Fruit fly (Drosophila melanogaster) whole organism, prepupa: ENCODE data around the gene lark.

Experiments
- Blimp-1 ChIP-seq: fragments of 200-800 bp; sonication (Bioruptor generic); optimal IDR thresholded peaks from 3 replicates; lab custom pipeline; 2017; ENCODE audit warnings: missing biosample characterization, missing genetic modification characterization, mild to moderate bottlenecking, moderate library complexity, missing genetic modification reagents
- CG10631 ChIP-seq: fragments of 200-800 bp; sonication (Bioruptor generic); optimal IDR thresholded peaks from 2 replicates; lab custom pipeline; 2016; ENCODE audit warnings: missing biosample characterization, missing genetic modification characterization
- CG10669 ChIP-seq: fragments of 200-800 bp; sonication (Bioruptor generic); optimal IDR thresholded peaks from 3 replicates; lab custom pipeline; 2018; ENCODE audit warnings: missing biosample characterization, mild to moderate bottlenecking, missing genetic modification characterization, moderate library complexity
- CG11294 ChIP-seq: fragments of 200-800 bp; sonication (Bioruptor generic); IDR thresholded peaks from 2 replicates; pipeline ENCODE4 v1.3.6; 2022; ENCODE audit warnings: missing biosample characterization, missing genetic modification characterization
- CG11762 ChIP-seq: fragments of 200-800 bp; sonication (Bioruptor generic); optimal IDR thresholded peaks from 3 replicates; lab custom pipeline; 2016; ENCODE audit warnings: missing biosample characterization, missing genetic modification characterization; ENCODE audit not compliant: insufficient read depth
- CG11902 ChIP-seq: fragments of 200-800 bp; sonication (Bioruptor generic); optimal IDR thresholded peaks from 3 replicates; lab custom pipeline; 2016; ENCODE audit warnings: missing biosample characterization, missing genetic modification characterization
- CG1621 ChIP-seq: fragments of 200-800 bp; sonication (Bioruptor generic); optimal IDR thresholded peaks from 3 replicates; lab custom pipeline; 2018; ENCODE audit warnings: missing biosample characterization, mild to moderate bottlenecking, missing genetic modification characterization
- CG3032 ChIP-seq: fragments of 200-800 bp; optimal IDR thresholded peaks from 2 replicates; lab custom pipeline; 2019; ENCODE audit warnings: missing biosample characterization, mild to moderate bottlenecking, missing genetic modification characterization, moderate library complexity
- CG31627 ChIP-seq: fragments of 200-800 bp; sonication (Bioruptor generic); optimal IDR thresholded peaks from 3 replicates; lab custom pipeline; 2016; ENCODE audit warnings: missing biosample characterization, missing genetic modification characterization
- CG32006 ChIP-seq: fragments of 200-800 bp; sonication (Bioruptor generic); optimal IDR thresholded peaks from 3 replicates; lab custom pipeline; 2017; ENCODE audit warnings: missing biosample characterization, mild to moderate bottlenecking, missing genetic modification characterization
- CG3919 ChIP-seq: fragments of 200-800 bp; sonication (Bioruptor generic); optimal IDR thresholded peaks from 3 replicates; lab custom pipeline; 2016; ENCODE audit warnings: missing biosample characterization, missing genetic modification characterization
- CG4318 ChIP-seq: fragments of 200-800 bp; sonication (Bioruptor generic); optimal IDR thresholded peaks from 3 replicates; lab custom pipeline; 2017; ENCODE audit warnings: missing biosample characterization, mild to moderate bottlenecking, missing genetic modification characterization
- CG6163 ChIP-seq: fragments of 200-800 bp; sonication (Bioruptor generic); IDR thresholded peaks from 3 replicates; pipeline ENCODE4 v1.3.6; 2022; ENCODE audit warnings: missing biosample characterization, missing genetic modification characterization
- CG6276 ChIP-seq: fragments of 200-800 bp; sonication (Bioruptor generic); optimal IDR thresholded peaks from 2 replicates; lab custom pipeline; 2017; ENCODE audit warnings: missing biosample characterization, mild to moderate bottlenecking, missing genetic modification characterization
- CG6792 ChIP-seq: fragments of 200-800 bp; sonication (Bioruptor generic); optimal IDR thresholded peaks from 3 replicates; lab custom pipeline; 2016; ENCODE audit warnings: missing biosample characterization, missing genetic modification characterization
- CG6808 ChIP-seq: fragments of 200-800 bp; sonication (Bioruptor generic); optimal IDR thresholded peaks from 3 replicates; lab custom pipeline; 2017; ENCODE audit warnings: missing biosample characterization, missing genetic modification characterization, mild to moderate bottlenecking, moderate library complexity, missing genetic modification reagents
- CG8319 ChIP-seq: fragments of 200-800 bp; sonication (Bioruptor generic); optimal IDR thresholded peaks from 3 replicates; lab custom pipeline; 2016; ENCODE audit warnings: missing biosample characterization, missing genetic modification characterization
- CG9139 ChIP-seq: fragments of 200-800 bp; sonication (Bioruptor generic); optimal IDR thresholded peaks from 3 replicates; lab custom pipeline; 2017; ENCODE audit warnings: missing biosample characterization, mild to moderate bottlenecking, missing genetic modification characterization
- Eip75B ChIP-seq: fragments of 200-800 bp; sonication (Bioruptor generic); optimal IDR thresholded peaks from 3 replicates; lab custom pipeline; 2016; ENCODE audit warnings: missing biosample characterization, missing genetic modification characterization
- Eip93F ChIP-seq: fragments of 200-800 bp; sonication (Bioruptor generic); optimal IDR thresholded peaks from 2 replicates; lab custom pipeline; 2016; ENCODE audit warnings: missing biosample characterization, mild to moderate bottlenecking, missing genetic modification characterization
- Ets21C ChIP-seq: fragments of 200-800 bp; sonication (Bioruptor generic); optimal IDR thresholded peaks from 3 replicates; lab custom pipeline; 2016; ENCODE audit warnings: missing biosample characterization, missing genetic modification characterization
- Ets96B ChIP-seq: fragments of 200-800 bp; optimal IDR thresholded peaks from 2 replicates; lab custom pipeline; 2019; ENCODE audit warnings: missing biosample characterization, mild to moderate bottlenecking, missing genetic modification characterization, moderate library complexity
- Gug ChIP-seq: fragments of 200-800 bp; sonication (Bioruptor generic); IDR thresholded peaks from 2 replicates; pipeline ENCODE4 v1.3.6; 2022; ENCODE audit warnings: missing biosample characterization, missing genetic modification characterization
- Hr38 ChIP-seq: sonication (Bioruptor generic); optimal IDR thresholded peaks from 2 replicates; lab custom pipeline; 2016; ENCODE audit warnings: missing biosample characterization, missing genetic modification characterization
- Hr4 ChIP-seq: fragments of 200-800 bp; sonication (Bioruptor generic); optimal IDR thresholded peaks from 3 replicates; lab custom pipeline; 2016; ENCODE audit warnings: missing biosample characterization, missing genetic modification characterization
- Lpt ChIP-seq: fragments of 200-800 bp; sonication (Bioruptor generic); optimal IDR thresholded peaks from 3 replicates; lab custom pipeline; 2016; ENCODE audit warnings: missing biosample characterization, missing genetic modification characterization
- Smox ChIP-seq: fragments of 200-800 bp; sonication (Bioruptor generic); optimal IDR thresholded peaks from 3 replicates; lab custom pipeline; 2016; ENCODE audit warnings: missing biosample characterization, missing genetic modification characterization
- Sox102F ChIP-seq: fragments of 200-800 bp; sonication (Bioruptor generic); optimal IDR thresholded peaks from 2 replicates; lab custom pipeline; 2016; ENCODE audit warnings: missing biosample characterization, mild to moderate bottlenecking, missing genetic modification characterization
- Sox14 ChIP-seq: fragments of 200-800 bp; sonication (Bioruptor generic); optimal IDR thresholded peaks from 3 replicates; lab custom pipeline; 2016; ENCODE audit warnings: missing biosample characterization, missing genetic modification characterization
- Sox15 ChIP-seq: fragments of 200-800 bp; sonication (Bioruptor generic); optimal IDR thresholded peaks from 3 replicates; lab custom pipeline; 2016; ENCODE audit warnings: missing biosample characterization, missing genetic modification characterization
- acj6 ChIP-seq: fragments of 200-800 bp; sonication (Bioruptor generic); optimal IDR thresholded peaks from 3 replicates; lab custom pipeline; 2016; ENCODE audit warnings: missing biosample characterization, missing genetic modification characterization
- dac ChIP-seq: fragments of 200-800 bp; sonication (Bioruptor generic); optimal IDR thresholded peaks from 2 replicates; lab custom pipeline; 2017; ENCODE audit warnings: missing biosample characterization, mild to moderate bottlenecking, missing genetic modification characterization
- eg ChIP-seq: fragments of 200-800 bp; sonication (Bioruptor generic); IDR thresholded peaks from 3 replicates; pipeline ENCODE4 v1.3.6; 2022; ENCODE audit warnings: missing biosample characterization, missing genetic modification characterization
- esn ChIP-seq: fragments of 200-800 bp; sonication (Bioruptor generic); optimal IDR thresholded peaks from 2 replicates; lab custom pipeline; 2016; ENCODE audit warnings: missing biosample characterization, mild to moderate bottlenecking, missing genetic modification characterization, moderate library complexity
- fd85E ChIP-seq: fragments of 200-800 bp; sonication (Bioruptor generic); optimal IDR thresholded peaks from 3 replicates; lab custom pipeline; 2016; ENCODE audit warnings: missing biosample characterization, missing genetic modification characterization
- fkh ChIP-seq: fragments of 200-800 bp; sonication (Bioruptor generic); optimal IDR thresholded peaks from 3 replicates; lab custom pipeline; 2017; ENCODE audit warnings: missing biosample characterization, mild to moderate bottlenecking, missing genetic modification characterization, moderate library complexity
- lz ChIP-seq: fragments of 200-800 bp; sonication (Bioruptor generic); optimal IDR thresholded peaks from 3 replicates; lab custom pipeline; 2016; ENCODE audit warnings: missing biosample characterization, missing genetic modification characterization
- spab ChIP-seq: fragments of 200-800 bp; sonication (Bioruptor generic); optimal IDR thresholded peaks from 2 replicates; lab custom pipeline; 2017; ENCODE audit warnings: missing biosample characterization, mild to moderate bottlenecking, missing genetic modification characterization, missing genetic modification reagents
- ss ChIP-seq, 2 experiments: fragments of 200-800 bp; sonication (Bioruptor generic); optimal IDR thresholded peaks; 2 replicates in 1 of 2; 3 replicates in 1 of 2; lab custom pipeline; 2017 to 2018; ENCODE audit warnings: mild to moderate bottlenecking in 2 of 2, missing biosample characterization in 2 of 2, missing genetic modification characterization in 2 of 2, moderate library complexity in 1 of 2
- svp ChIP-seq: fragments of 200-800 bp; sonication (Bioruptor generic); peaks from one replicate; lab custom pipeline; 2016; ENCODE audit warnings: missing biosample characterization, missing genetic modification characterization
- topi ChIP-seq: fragments of 200-800 bp; sonication (Bioruptor generic); optimal IDR thresholded peaks from 3 replicates; lab custom pipeline; 2016; ENCODE audit warnings: missing biosample characterization, missing genetic modification characterization
- vri ChIP-seq: fragments of 200-800 bp; sonication (Bioruptor generic); optimal IDR thresholded peaks from 3 replicates; lab custom pipeline; 2016; ENCODE audit warnings: missing biosample characterization, mild to moderate bottlenecking, missing genetic modification characterization

The lark gene

dm6 chr3L:7371290-7371689, 32.2 kb downstream of the lark start:
- TF ChIP-seq CG1621 (peak; percentile 15), esn (GFP tag; lab: Kevin White, UChicago) (no peak), ss (GFP tag; optimal IDR thresholded peaks at IDR 0.05; lab: Kevin White, UChicago) (peak in 1 of 2 experiments; percentile 23)

- peak; percentile 6 for TF ChIP-seq svp (GFP tag; lab: Kevin White, UChicago)
- TF ChIP-seq CG11294 (GFP tag; lab: Robert Waterston, UW), result no peak
- TF ChIP-seq Smox (GFP tag; lab: Kevin White, UChicago), result no peak
- TF ChIP-seq vri (GFP tag; lab: Kevin White, UChicago), result peak; percentile 15
Measured at dm6 chr3L:7376151-7376550, 37.1 kb downstream of the lark start.

dm6 chr3L:7376830-7377229, 37.8 kb downstream of the lark start:
- TF ChIP-seq CG3032 (tag; lab: Kevin White, UChicago), result no peak
- TF ChIP-seq Sox102F, result no peak
- no peak for TF ChIP-seq eg (GFP tag; lab: Robert Waterston, UW)
- TF ChIP-seq Sox15, result no peak
- TF ChIP-seq acj6 (GFP tag; lab: Kevin White, UChicago), result no peak
- no peak for TF ChIP-seq Eip75B (GFP tag; lab: Kevin White, UChicago)
- TF ChIP-seq CG32006, result no peak
- no peak for TF ChIP-seq lz (GFP tag; lab: Kevin White, UChicago)
- no peak for TF ChIP-seq CG10631 (GFP tag; lab: Kevin White, UChicago)

dm6 chr3L:7380395-7380794, 41.3 kb downstream of the lark start:
- TF ChIP-seq CG4318, result no peak
- peak; percentile 97 for TF ChIP-seq svp (GFP tag; lab: Kevin White, UChicago)
- TF ChIP-seq Hr38 (GFP tag; lab: Kevin White, UChicago), result no peak
- TF ChIP-seq topi (GFP tag; lab: Kevin White, UChicago), result no peak
- no peak for TF ChIP-seq CG6792 (GFP tag; lab: Kevin White, UChicago)
- TF ChIP-seq spab (GFP tag; lab: Kevin White, UChicago), result no peak
- no peak for TF ChIP-seq Eip93F (GFP tag; lab: Kevin White, UChicago)
- TF ChIP-seq CG11902 (GFP tag; lab: Kevin White, UChicago), result no peak

dm6 chr3L:7381359-7381976, 42.4 kb downstream of the lark start, which contains the start of the genes SMSr and smid:
SMSr (minus strand) TSS chr3L:7381474.
smid (plus strand) TSS chr3L:7381614.
- peak; percentile 46 for TF ChIP-seq Lpt (GFP tag; lab: Kevin White, UChicago)
- no peak for TF ChIP-seq Eip93F (GFP tag; lab: Kevin White, UChicago)
- TF ChIP-seq CG9139 (GFP tag; lab: Kevin White, UChicago), result no peak
- peak; percentile 33 for TF ChIP-seq CG11902 (GFP tag; lab: Kevin White, UChicago)
- peak; percentile 57 for TF ChIP-seq Ets21C (GFP tag; lab: Kevin White, UChicago)
- peak; percentile 58 for TF ChIP-seq CG3919 (GFP tag; lab: Kevin White, UChicago)
- no peak for TF ChIP-seq fkh
- TF ChIP-seq CG6276 (GFP tag; lab: Kevin White, UChicago), result no peak
- TF ChIP-seq Ets96B, result peak; percentile 53
- peak; percentile 2 for TF ChIP-seq dac (GFP tag; lab: Kevin White, UChicago)
- peak; percentile 71 for TF ChIP-seq Hr4 (GFP tag; lab: Kevin White, UChicago)
- TF ChIP-seq CG6163 (GFP tag; lab: Robert Waterston, UW), result peak; percentile 41; the same call in 1 of the 3 replicates
- TF ChIP-seq CG6808 (GFP tag; lab: Kevin White, UChicago), result peak; percentile 5
- no peak for TF ChIP-seq CG11294 (GFP tag; lab: Robert Waterston, UW)
- TF ChIP-seq lz (GFP tag; lab: Kevin White, UChicago), result peak; percentile 71
- peak; percentile 7 for TF ChIP-seq CG8319 (GFP tag; lab: Kevin White, UChicago)
- no peak for TF ChIP-seq Smox (GFP tag; lab: Kevin White, UChicago)
- no peak for TF ChIP-seq Blimp-1 (GFP tag; lab: Kevin White, UChicago)
- peak; percentile 56 for TF ChIP-seq CG6792 (GFP tag; lab: Kevin White, UChicago)
- TF ChIP-seq Sox14, result peak; percentile 77
- no peak for TF ChIP-seq fd85E
- TF ChIP-seq Gug (GFP tag; lab: Robert Waterston, UW), result peak; percentile 57; the same call in 1 of the 2 replicates
- TF ChIP-seq Hr38 (GFP tag; lab: Kevin White, UChicago), result no peak
- TF ChIP-seq CG31627 (GFP tag; lab: Kevin White, UChicago), result peak; percentile 70
- TF ChIP-seq CG11762 (GFP tag; lab: Kevin White, UChicago), result no peak
- no peak for TF ChIP-seq eg (GFP tag; lab: Robert Waterston, UW)
- no peak for TF ChIP-seq CG10669
- TF ChIP-seq CG4318, result peak; percentile 47
- TF ChIP-seq Sox102F, result peak; percentile 50
- TF ChIP-seq spab (GFP tag; lab: Kevin White, UChicago), result no peak
